Worm (Caenorhabditis elegans) whole organism, L3 larva: ENCODE measurements around the gene Y41C4A.8.

Source experiments
- R02D3.7 ChIP-seq: fragments of 150-350 bp; optimal IDR thresholded peaks from 2 replicates; lab custom pipeline; 2014; ENCODE audit warnings: missing biosample characterization, missing genetic modification characterization
- aly-2 ChIP-seq: fragments of 150-350 bp; optimal IDR thresholded peaks from 2 replicates; lab custom pipeline; 2014; ENCODE audit warnings: missing biosample characterization, missing genetic modification characterization
- egl-27 ChIP-seq: sonication (generic microtip); optimal IDR thresholded peaks from 4 replicates; lab custom pipeline; 2017; ENCODE audit warnings: missing biosample characterization, missing genetic modification reagents, missing genetic modification characterization
- egl-5 ChIP-seq: fragments of 150-350 bp; optimal IDR thresholded peaks from 2 replicates; lab custom pipeline; 2017; ENCODE audit warnings: missing biosample characterization, missing genetic modification reagents, missing genetic modification characterization, inconsistent platforms
- lin-39 ChIP-seq: fragments of 150-350 bp; optimal IDR thresholded peaks from 2 replicates; lab custom pipeline; 2018; ENCODE audit warnings: missing biosample characterization, missing genetic modification reagents, missing genetic modification characterization
- nhr-23 ChIP-seq: fragments of 150-350 bp; optimal IDR thresholded peaks from 2 replicates; lab custom pipeline; 2014; ENCODE audit warnings: missing biosample characterization, missing genetic modification reagents, missing genetic modification characterization
- skn-1 ChIP-seq: fragments of 150-350 bp; optimal IDR thresholded peaks from 2 replicates; lab custom pipeline; 2014; ENCODE audit warnings: missing biosample characterization, missing genetic modification characterization
- snpc-4 ChIP-seq: fragments of 150-350 bp; optimal IDR thresholded peaks from 2 replicates; lab custom pipeline; 2014; ENCODE audit warnings: missing biosample characterization, missing genetic modification characterization
- unc-62 ChIP-seq: fragments of 150-350 bp; sonication (generic microtip); optimal IDR thresholded peaks from 4 replicates; lab custom pipeline; 2014; ENCODE audit warnings: missing biosample characterization, missing genetic modification reagents, missing genetic modification characterization
- zag-1 ChIP-seq: fragments of 150-350 bp; optimal IDR thresholded peaks from 2 replicates; lab custom pipeline; 2014; ENCODE audit warnings: missing biosample characterization, missing genetic modification characterization

DNA sequence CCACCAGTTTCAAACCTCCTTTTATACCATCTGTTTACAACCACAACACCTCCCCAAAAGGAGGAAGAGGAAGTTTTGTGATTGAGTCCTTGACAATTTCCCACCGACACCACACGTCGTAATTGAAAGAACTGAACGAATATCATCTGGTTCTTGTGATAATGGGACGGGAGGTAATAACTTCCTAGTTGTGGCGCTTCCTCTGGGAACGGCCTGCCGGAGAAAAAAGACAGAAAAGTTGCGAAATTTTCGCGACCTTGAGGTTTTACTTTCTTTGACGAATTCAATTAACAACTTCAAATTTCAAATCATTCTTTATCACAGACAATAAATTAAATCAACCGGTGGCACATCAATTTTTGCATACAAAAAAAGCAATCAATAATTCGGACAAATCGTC lies 2.0 kb downstream of the Y41C4A.8 start, which contains the start of gene col-96:
- TF ChIP-seq lin-39 (no peak), snpc-4 (tag; lab: Kevin White, UChicago) (no peak), skn-1 (no peak), zag-1 (tag; lab: Kevin White, UChicago) (no peak), R02D3.7 (tag; lab: Kevin White, UChicago) (no peak), unc-62 (GFP tag; lab: Kevin White, UChicago) (no peak), aly-2 (tag; lab: Kevin White, UChicago) (no peak), egl-27 (tag; lab: Kevin White, UChicago) (no peak), egl-5 (no peak), nhr-23 (peak; percentile 15)
